Worm (Caenorhabditis elegans): Measurements from ENCODE around the gene Y38H6C.24.

- TF ChIP-seq R02D3.7 (tag; optimal IDR thresholded peaks at IDR 0.05) (no peak), unc-39 (tag; optimal IDR thresholded peaks at IDR 0.05) (no peak), F13H6.1 (tag; optimal IDR thresholded peaks at IDR 0.05) (no peak), nhr-10 (tag; optimal IDR thresholded peaks at IDR 0.05) (no peak), nhr-12 (tag; optimal IDR thresholded peaks at IDR 0.05) (no peak), skn-1 (tag; optimal IDR thresholded peaks at IDR 0.05) (no peak)
Measured at ce11 chrV:20555120-20555519, 28.9 kb downstream of the Y38H6C.24 start, which contains the start of gene Y38H6C.21.

Measured in whole organism, L2 larva.